Fruit fly (Drosophila melanogaster) S2 (cell line): Measurements from ENCODE around the gene CG3734.

Experiments used
- CG8478 ChIP-seq: fragments of >200 bp; optimal IDR thresholded peaks from 2 replicates; lab custom pipeline; 2018
- CTCF ChIP-seq, 2 experiments: fragments of >200 bp; optimal IDR thresholded peaks; 2 replicates each; lab custom pipeline; 2018

- TF ChIP-seq CTCF (optimal IDR thresholded peaks at IDR 0.05; lab: Kevin White, UChicago) (no peak), CG8478 (lab: Kevin White, UChicago) (no peak)
These were observed 48.4 kb upstream of the CG3734 start for dm6 chr3R:19339205-19339724.
